Worm (Caenorhabditis elegans) whole organism, young adult: ENCODE results near the gene ubc-26.

ENCODE experiments used
- F55B11.4 ChIP-seq: sonication (generic microtip); optimal IDR thresholded peaks from 2 replicates; lab custom pipeline; 2016; ENCODE audit warnings: missing compliant biosample characterization, missing genetic modification characterization, borderline replicate concordance; ENCODE audit not compliant: insufficient read depth
- Y53F4B.3 ChIP-seq: fragments of 200-800 bp; sonication (Bioruptor generic); IDR thresholded peaks from 2 replicates; pipeline ENCODE4 v1.3.6; 2022; ENCODE audit warnings: missing genetic modification reagents, missing genetic modification characterization, missing compliant biosample characterization
- lsl-1 ChIP-seq: fragments of 200-800 bp; sonication (Bioruptor generic); optimal IDR thresholded peaks from 2 replicates; lab custom pipeline; 2018; ENCODE audit warnings: mild to moderate bottlenecking, missing genetic modification characterization, moderate library complexity, missing compliant biosample characterization
- mcd-1 ChIP-seq: fragments of 200-800 bp; sonication (Bioruptor generic); IDR thresholded peaks from 2 replicates; pipeline ENCODE4 v1.3.6; 2022; ENCODE audit warnings: missing genetic modification reagents, missing genetic modification characterization, missing compliant biosample characterization
- snpc-4 ChIP-seq, 5 experiments: fragments of 150-350 bp in 1 of 5; sonication (generic microtip) in 4 of 5; optimal IDR thresholded peaks; 2 replicates each; lab custom pipeline; 2014 to 2018; ENCODE audit warnings: missing genetic modification characterization in 5 of 5, missing biosample characterization in 3 of 5, antibody characterized with exemption in 2 of 5, mild to moderate bottlenecking in 2 of 5, missing compliant biosample characterization in 2 of 5, missing genotype in 2 of 5, moderate library complexity in 2 of 5, missing genetic modification reagents in 1 of 5
- unc-62 ChIP-seq: fragments of 150-350 bp; optimal IDR thresholded peaks from 2 replicates; lab custom pipeline; 2014; ENCODE audit warnings: missing biosample characterization, missing genetic modification reagents, missing genetic modification characterization

ce11 chrII:2862557-2863035 lies 37.6 kb downstream of the ubc-26 start:
- no peak for TF ChIP-seq mcd-1
- no peak for TF ChIP-seq F55B11.4 (tag; lab: Kevin White, UChicago)
- no peak for TF ChIP-seq lsl-1 (GFP tag; lab: Kevin White, UChicago)
- no peak for TF ChIP-seq unc-62
- TF ChIP-seq snpc-4 (GFP tag; optimal IDR thresholded peaks at IDR 0.05; lab: Kevin White, UChicago): no peak
- TF ChIP-seq snpc-4 (tag; optimal IDR thresholded peaks at IDR 0.05; lab: Kevin White, UChicago): no peak
- no peak for TF ChIP-seq Y53F4B.3 (GFP tag; lab: Robert Waterston, UW)
